Worm (Caenorhabditis elegans) whole organism, L1 larva: ENCODE measurements around the gene nhr-121.

ENCODE experiments used
- fkh-10 ChIP-seq: sonication (generic microtip); optimal IDR thresholded peaks from 2 replicates; lab custom pipeline; 2017; ENCODE audit warnings: missing biosample characterization, missing genetic modification reagents, missing genetic modification characterization
- irx-1 ChIP-seq: sonication (generic microtip); optimal IDR thresholded peaks from 2 replicates; lab custom pipeline; 2016; ENCODE audit warnings: missing genetic modification characterization, missing compliant biosample characterization
- mdl-1 ChIP-seq, 2 experiments: fragments of 150-350 bp; optimal IDR thresholded peaks; 2 replicates each; lab custom pipeline; 2014 to 2017; ENCODE audit warnings: missing biosample characterization in 2 of 2, missing genetic modification characterization in 2 of 2, inconsistent platforms in 1 of 2
- snpc-4 ChIP-seq: fragments of 150-350 bp; optimal IDR thresholded peaks from 2 replicates; lab custom pipeline; 2014; ENCODE audit warnings: missing biosample characterization, missing genetic modification characterization
- sox-4 ChIP-seq: sonication (generic microtip); optimal IDR thresholded peaks from 2 replicates; lab custom pipeline; 2016; ENCODE audit warnings: missing genetic modification characterization, missing compliant biosample characterization

DNA sequence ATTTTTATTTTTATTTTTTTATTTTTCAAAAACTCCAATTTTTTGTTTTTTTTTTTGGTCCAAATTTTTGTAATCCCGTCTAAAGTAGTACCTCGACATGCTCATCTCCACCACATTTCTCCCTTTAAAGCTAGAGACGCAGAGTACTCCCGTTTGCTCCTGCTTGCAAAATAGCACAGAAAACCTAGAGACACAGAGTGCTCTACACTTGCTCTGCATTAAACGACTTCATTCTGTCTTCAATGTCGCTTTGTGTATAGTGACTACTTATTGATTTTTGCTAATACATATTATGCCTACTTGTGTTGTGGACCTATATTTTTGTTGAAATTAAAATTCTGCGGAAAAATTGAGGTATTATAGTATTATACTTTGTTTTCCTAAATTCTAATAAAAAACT lies 28.5 kb downstream of the nhr-121 start, which contains the start of gene W04B5.8:
- TF ChIP-seq mdl-1 (tag; optimal IDR thresholded peaks at IDR 0.05; lab: Kevin White, UChicago) (no peak), sox-4 (no peak), fkh-10 (GFP tag; lab: Kevin White, UChicago) (no peak), irx-1 (tag; lab: Kevin White, UChicago) (no peak), snpc-4 (tag; lab: Kevin White, UChicago) (no peak)
